Worm (Caenorhabditis elegans) whole organism, young adult: ENCODE measurements around the gene clec-156.

ENCODE experiments used
- B0035.1 ChIP-seq: sonication (generic microtip); optimal IDR thresholded peaks from 2 replicates; lab custom pipeline; 2016; ENCODE audit warnings: missing genetic modification characterization, mild to moderate bottlenecking, missing compliant biosample characterization, missing genotype, missing genetic modification reagents
- B0261.1 ChIP-seq: sonication (generic microtip); optimal IDR thresholded peaks from 2 replicates; lab custom pipeline; 2016; ENCODE audit warnings: mild to moderate bottlenecking, missing genetic modification characterization, moderate library complexity, missing compliant biosample characterization
- C06A6.2 ChIP-seq: fragments of 200-800 bp; sonication (Bioruptor generic); conservative IDR thresholded peaks from 2 replicates; pipeline ENCODE4 v1.3.6; 2022; ENCODE audit warnings: missing genetic modification characterization, missing compliant biosample characterization
- F22D6.2 ChIP-seq: sonication (generic microtip); optimal IDR thresholded peaks from 2 replicates; lab custom pipeline; 2016; ENCODE audit warnings: mild to moderate bottlenecking, missing genetic modification characterization, missing compliant biosample characterization
- F39B2.1 ChIP-seq: fragments of 200-800 bp; sonication (Bioruptor generic); IDR thresholded peaks from 2 replicates; pipeline ENCODE4 v1.3.6; 2022; ENCODE audit warnings: missing genetic modification reagents, missing genetic modification characterization, missing compliant biosample characterization
- F55B11.4 ChIP-seq: sonication (generic microtip); optimal IDR thresholded peaks from 2 replicates; lab custom pipeline; 2016; ENCODE audit warnings: missing compliant biosample characterization, missing genetic modification characterization, borderline replicate concordance; ENCODE audit not compliant: insufficient read depth
- F57A8.1 ChIP-seq: fragments of 200-800 bp; sonication (Bioruptor generic); optimal IDR thresholded peaks from 2 replicates; lab custom pipeline; 2018; ENCODE audit warnings: mild to moderate bottlenecking, missing genetic modification characterization, moderate library complexity, missing compliant biosample characterization
- K12H6.12 ChIP-seq: fragments of 200-800 bp; sonication (Bioruptor generic); optimal IDR thresholded peaks from 2 replicates; lab custom pipeline; 2018; ENCODE audit warnings: mild to moderate bottlenecking, missing genetic modification characterization, missing compliant biosample characterization
- T07F8.4 ChIP-seq: sonication (generic microtip); optimal IDR thresholded peaks from 2 replicates; lab custom pipeline; 2016; ENCODE audit warnings: mild to moderate bottlenecking, missing genetic modification characterization, moderate library complexity, missing compliant biosample characterization
- Y53G8AR.9 ChIP-seq: fragments of 200-800 bp; sonication (Bioruptor generic); conservative IDR thresholded peaks from 2 replicates; pipeline ENCODE4 v1.3.6; 2022; ENCODE audit warnings: missing genetic modification reagents, missing genetic modification characterization, missing compliant biosample characterization
- Y56A3A.18 ChIP-seq: fragments of 200-800 bp; sonication (Bioruptor generic); IDR thresholded peaks from 2 replicates; pipeline ENCODE4 v1.3.6; 2022; ENCODE audit warnings: missing genetic modification reagents, missing genetic modification characterization, missing compliant biosample characterization
- ZK185.1 ChIP-seq: sonication (generic microtip); optimal IDR thresholded peaks from 2 replicates; lab custom pipeline; 2016; ENCODE audit warnings: mild to moderate bottlenecking, missing genetic modification characterization, missing compliant biosample characterization; ENCODE audit not compliant: poor library complexity, severe bottlenecking
- athp-1 ChIP-seq: sonication (generic microtip); optimal IDR thresholded peaks from 2 replicates; lab custom pipeline; 2017; ENCODE audit warnings: mild to moderate bottlenecking, missing genetic modification characterization, missing compliant biosample characterization
- ccch-3 ChIP-seq: fragments of 200-800 bp; sonication (Bioruptor generic); optimal IDR thresholded peaks from 2 replicates; lab custom pipeline; 2018; ENCODE audit warnings: mild to moderate bottlenecking, missing genetic modification characterization, missing compliant biosample characterization
- cebp-1 ChIP-seq, 2 experiments: fragments of 200-800 bp in 1 of 2; sonication (Bioruptor generic) in 1 of 2; sonication (generic microtip) in 1 of 2; IDR thresholded peaks in 1 of 2; optimal IDR thresholded peaks in 1 of 2; 2 replicates each; pipeline versions ENCODE4 v1.3.6 to Lab custom; 2017 to 2022; ENCODE audit warnings: missing compliant biosample characterization in 2 of 2, missing genetic modification characterization in 2 of 2, mild to moderate bottlenecking in 1 of 2, missing genetic modification reagents in 1 of 2, moderate library complexity in 1 of 2
- him-1 ChIP-seq: sonication (generic microtip); optimal IDR thresholded peaks from 2 replicates; lab custom pipeline; 2016; ENCODE audit warnings: missing genotype, missing genetic modification reagents, missing genetic modification characterization, missing compliant biosample characterization
- hlh-26 ChIP-seq: fragments of 200-800 bp; sonication (Bioruptor generic); conservative IDR thresholded peaks from 2 replicates; pipeline ENCODE4 v1.3.6; 2022; ENCODE audit warnings: missing genetic modification reagents, missing genetic modification characterization, missing compliant biosample characterization
- hsf-1 ChIP-seq: fragments of 200-800 bp; sonication (Bioruptor generic); IDR thresholded peaks from 2 replicates; pipeline ENCODE4 v1.3.6; 2022; ENCODE audit warnings: missing genetic modification reagents, missing genetic modification characterization, missing compliant biosample characterization
- let-607 ChIP-seq, 2 experiments: fragments of 200-800 bp in 1 of 2; sonication (Bioruptor generic) in 1 of 2; sonication (generic microtip) in 1 of 2; optimal IDR thresholded peaks; 2 replicates each; lab custom pipeline; 2016 to 2018; ENCODE audit warnings: mild to moderate bottlenecking in 2 of 2, missing compliant biosample characterization in 2 of 2, missing genetic modification characterization in 2 of 2, moderate library complexity in 2 of 2, missing genotype in 1 of 2
- lin-35 ChIP-seq, 3 experiments: fragments of 150-350 bp in 2 of 3; sonication (generic microtip) in 1 of 3; optimal IDR thresholded peaks; 2 replicates each; lab custom pipeline; 2014 to 2018; ENCODE audit warnings: missing biosample characterization in 3 of 3, missing genetic modification characterization in 3 of 3, missing genetic modification reagents in 3 of 3
- lin-54 ChIP-seq: fragments of 200-800 bp; sonication (Bioruptor generic); optimal IDR thresholded peaks from 2 replicates; lab custom pipeline; 2018; ENCODE audit warnings: mild to moderate bottlenecking, missing genetic modification characterization, missing compliant biosample characterization
- lsy-27 ChIP-seq: sonication (generic microtip); optimal IDR thresholded peaks from 2 replicates; lab custom pipeline; 2017; ENCODE audit warnings: missing genetic modification characterization, mild to moderate bottlenecking, missing compliant biosample characterization, antibody characterized with exemption, missing genotype, borderline replicate concordance; ENCODE audit not compliant: insufficient read depth
- madf-3 ChIP-seq: fragments of 200-800 bp; sonication (Bioruptor generic); IDR thresholded peaks from 2 replicates; pipeline ENCODE4 v1.3.6; 2022; ENCODE audit warnings: missing genetic modification reagents, missing genetic modification characterization, missing compliant biosample characterization
- madf-6 ChIP-seq: fragments of 200-800 bp; sonication (Bioruptor generic); IDR thresholded peaks from 2 replicates; pipeline ENCODE4 v1.3.6; 2022; ENCODE audit warnings: missing genetic modification reagents, missing genetic modification characterization, missing compliant biosample characterization
- madf-8 ChIP-seq: fragments of 200-800 bp; sonication (Bioruptor generic); conservative IDR thresholded peaks from 2 replicates; pipeline ENCODE4 v1.3.6; 2022; ENCODE audit warnings: missing genetic modification reagents, missing genetic modification characterization, missing compliant biosample characterization
- mcd-1 ChIP-seq: fragments of 200-800 bp; sonication (Bioruptor generic); IDR thresholded peaks from 2 replicates; pipeline ENCODE4 v1.3.6; 2022; ENCODE audit warnings: missing genetic modification reagents, missing genetic modification characterization, missing compliant biosample characterization
- nfya-1 ChIP-seq: sonication (generic microtip); optimal IDR thresholded peaks from 2 replicates; lab custom pipeline; 2017; ENCODE audit warnings: antibody characterized with exemption, missing compliant biosample characterization, missing genetic modification characterization, borderline replicate concordance; ENCODE audit not compliant: insufficient read depth
- nfya-2 ChIP-seq: fragments of 200-800 bp; sonication (Bioruptor generic); IDR thresholded peaks from 2 replicates; pipeline ENCODE4 v1.3.6; 2022; ENCODE audit warnings: missing genetic modification reagents, missing genetic modification characterization, missing compliant biosample characterization
- nhr-27 ChIP-seq: fragments of 200-800 bp; sonication (Bioruptor generic); optimal IDR thresholded peaks from 2 replicates; lab custom pipeline; 2018; ENCODE audit warnings: mild to moderate bottlenecking, missing genetic modification characterization, moderate library complexity, missing compliant biosample characterization
- nhr-90 ChIP-seq: sonication (generic microtip); optimal IDR thresholded peaks from 2 replicates; lab custom pipeline; 2016; ENCODE audit warnings: missing genotype, mild to moderate bottlenecking, missing genetic modification characterization, missing compliant biosample characterization
- pbrm-1 ChIP-seq: fragments of 200-800 bp; sonication (Bioruptor generic); IDR thresholded peaks from 2 replicates; pipeline ENCODE4 v1.3.6; 2022; ENCODE audit warnings: missing genetic modification reagents, missing genetic modification characterization, missing compliant biosample characterization
- pha-4 ChIP-seq: fragments of 150-350 bp; sonication (generic microtip); optimal IDR thresholded peaks from 2 replicates; lab custom pipeline; 2014; ENCODE audit warnings: missing biosample characterization, missing genetic modification reagents, missing genetic modification characterization
- rcor-1 ChIP-seq: fragments of 200-800 bp; sonication (Bioruptor generic); IDR thresholded peaks from 2 replicates; pipeline ENCODE4 v1.3.6; 2022; ENCODE audit warnings: missing genetic modification reagents, missing genetic modification characterization, missing compliant biosample characterization
- rpc-1 ChIP-seq, 2 experiments: fragments of 150-350 bp in 1 of 2; sonication (generic microtip) in 1 of 2; optimal IDR thresholded peaks; 2 replicates each; lab custom pipeline; 2014 to 2018; ENCODE audit warnings: missing biosample characterization in 1 of 2, missing genetic modification characterization in 1 of 2, missing genetic modification reagents in 1 of 2, missing genotype in 1 of 2
- sdz-38 ChIP-seq: sonication (generic microtip); optimal IDR thresholded peaks from 2 replicates; lab custom pipeline; 2016; ENCODE audit warnings: missing genotype, missing genetic modification characterization, missing compliant biosample characterization
- snpc-1.3 ChIP-seq: sonication (generic microtip); optimal IDR thresholded peaks from 2 replicates; lab custom pipeline; 2017; ENCODE audit warnings: missing genetic modification characterization, mild to moderate bottlenecking, missing compliant biosample characterization, antibody characterized with exemption, moderate library complexity, missing genotype, missing genetic modification reagents; ENCODE audit not compliant: insufficient read depth
- tbp1 ChIP-seq: fragments of 200-800 bp; sonication (Bioruptor generic); optimal IDR thresholded peaks from 2 replicates; lab custom pipeline; 2018; ENCODE audit warnings: mild to moderate bottlenecking, missing genetic modification characterization, missing compliant biosample characterization
- unc-130 ChIP-seq: sonication (generic microtip); optimal IDR thresholded peaks from 2 replicates; lab custom pipeline; 2016; ENCODE audit warnings: missing genetic modification reagents, missing genetic modification characterization, missing compliant biosample characterization
- zim-3 ChIP-seq: sonication (generic microtip); optimal IDR thresholded peaks from 2 replicates; lab custom pipeline; 2017; ENCODE audit warnings: mild to moderate bottlenecking, missing genetic modification characterization, moderate library complexity, missing compliant biosample characterization
- ztf-26 ChIP-seq: sonication (generic microtip); optimal IDR thresholded peaks from 2 replicates; lab custom pipeline; 2017; ENCODE audit warnings: missing genetic modification characterization, missing compliant biosample characterization
- ztf-6 ChIP-seq: fragments of 200-800 bp; sonication (Bioruptor generic); IDR thresholded peaks from 2 replicates; pipeline ENCODE4 v1.3.6; 2022; ENCODE audit warnings: missing genetic modification reagents, missing genetic modification characterization, missing compliant biosample characterization

The clec-156 gene

ce11 chrIII:4806345-4806744 is 35.7 kb downstream of the clec-156 start:
- no peak for TF ChIP-seq athp-1 (tag; lab: Kevin White, UChicago)
- TF ChIP-seq pha-4 = no peak
- TF ChIP-seq, all 124 proteins: peak for 0

ce11 chrIII:4802707-4803106 is 39.4 kb downstream of the clec-156 start, which contains the start of gene metl-5:
Gene metl-5 (plus strand): TSS chrIII:4803007.
- TF ChIP-seq hsf-1 (GFP tag; lab: Robert Waterston, UW) (0 out of 2 replicates have a peak, but pooled peaks have one; percentile 37), mcd-1 (no peak), rcor-1 (GFP tag; lab: Robert Waterston, UW) (no peak), lsy-27 (tag; lab: Kevin White, UChicago) (no peak), nhr-27 (no peak), madf-6 (0 out of 2 replicates have a peak, but pooled peaks have one; percentile 13), nfya-2 (GFP tag; lab: Robert Waterston, UW) (no peak), pbrm-1 (no peak), F55B11.4 (tag; lab: Kevin White, UChicago) (no peak), B0035.1 (tag; lab: Kevin White, UChicago) (no peak), lin-35 (GFP tag; optimal IDR thresholded peaks at IDR 0.05; lab: Kevin White, UChicago) (no peak), C06A6.2 (GFP tag; lab: Robert Waterston, UW) (no peak)

- TF ChIP-seq sdz-38 (tag; lab: Kevin White, UChicago) (no peak), let-607 (tag; optimal IDR thresholded peaks at IDR 0.05; lab: Kevin White, UChicago) (no peak), cebp-1 (GFP tag; IDR thresholded peaks at IDR 0.05; lab: Robert Waterston, UW) (no peak), cebp-1 (tag; optimal IDR thresholded peaks at IDR 0.05; lab: Kevin White, UChicago) (peak; percentile 60)
- TF ChIP-seq, all 124 proteins: peak for 1
These were observed 45.5 kb downstream of the clec-156 start, which contains the start of gene tag-325 for ce11 chrIII:4796536-4796935. Gene tag-325 (plus strand): TSS chrIII:4796836.

- TF ChIP-seq B0261.1 (no peak), F57A8.1 (GFP tag; lab: Kevin White, UChicago) (no peak), ccch-3 (GFP tag; lab: Kevin White, UChicago) (no peak), nfya-1 (tag; lab: Kevin White, UChicago) (no peak), ztf-6 (no peak), mcd-1 (peak; percentile 59), Y53G8AR.9 (GFP tag; lab: Robert Waterston, UW) (0 out of 2 replicates have a peak, but pooled peaks have one; percentile 51), unc-130 (GFP tag; lab: Kevin White, UChicago) (no peak), tbp1 (GFP tag; lab: Kevin White, UChicago) (peak; percentile 48), nhr-90 (no peak), K12H6.12 (tag; lab: Kevin White, UChicago) (peak; percentile 59), ZK185.1 (tag; lab: Kevin White, UChicago) (peak; percentile 47), zim-3 (tag; lab: Kevin White, UChicago) (no peak), pha-4 (no peak), snpc-1.3 (tag; lab: Kevin White, UChicago) (no peak), F39B2.1 (GFP tag; lab: Robert Waterston, UW) (no peak), F22D6.2 (tag; lab: Kevin White, UChicago) (no peak), Y56A3A.18 (GFP tag; lab: Robert Waterston, UW) (no peak), hlh-26 (GFP tag; lab: Robert Waterston, UW) (no peak), ztf-26 (tag; lab: Kevin White, UChicago) (peak; percentile 15), T07F8.4 (no peak), madf-8 (GFP tag; lab: Robert Waterston, UW) (no peak), rpc-1 (optimal IDR thresholded peaks at IDR 0.05; lab: Kevin White, UChicago) (no peak), rpc-1 (tag; optimal IDR thresholded peaks at IDR 0.05; lab: Kevin White, UChicago) (no peak), him-1 (no peak), lin-54 (GFP tag; lab: Kevin White, UChicago) (peak; percentile 56), madf-3 (no peak)
These were observed 46.0 kb downstream of the clec-156 start for ce11 chrIII:4796039-4796438.
